Fruit fly (Drosophila melanogaster): ENCODE data around the gene Mur18B.

The Mur18B gene

DNA sequence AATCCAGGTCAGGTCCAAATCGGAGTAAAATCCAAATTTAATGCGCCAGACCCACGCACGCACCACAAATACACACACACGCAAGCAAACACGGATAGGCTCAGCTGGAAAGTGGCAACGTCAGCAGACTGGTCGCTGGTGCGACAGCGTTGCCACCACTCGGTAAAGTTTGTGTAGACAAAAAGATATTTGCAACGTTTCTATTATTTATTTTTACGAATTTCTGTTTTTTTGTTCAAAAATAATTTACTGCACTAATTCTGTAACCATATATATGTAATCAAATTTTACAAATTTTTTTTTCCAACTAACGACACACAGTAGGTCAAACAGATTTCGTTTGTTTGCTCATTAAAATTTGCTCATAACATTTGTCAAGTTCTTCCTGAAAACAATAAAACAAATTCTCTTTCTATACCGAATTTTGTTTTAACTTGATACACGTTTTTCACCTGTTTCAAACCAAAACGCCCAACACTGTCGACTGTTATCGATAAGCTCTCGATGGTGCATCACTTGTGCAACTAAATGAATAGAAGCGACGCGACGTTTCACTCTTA is 33.3 kb upstream of the Mur18B start, which contains the start of the genes CG7556 and CG7453 (continued):
- peak; percentile 56 for TF ChIP-seq CG33213 (GFP tag; optimal IDR thresholded peaks at IDR 0.05)
- TF ChIP-seq Xbp1 (GFP tag; optimal IDR thresholded peaks at IDR 0.05) = peak; percentile 84
- 0 out of 2 replicates have a peak, but pooled peaks have one; percentile 17 for TF ChIP-seq wdn (GFP tag; IDR thresholded peaks at IDR 0.05)
- TF ChIP-seq gem (tag; optimal IDR thresholded peaks at IDR 0.05) = peak; percentile 86
- TF ChIP-seq Atf-2 (GFP tag; optimal IDR thresholded peaks at IDR 0.05) = peak; percentile 72
- TF ChIP-seq Oli (tag; optimal IDR thresholded peaks at IDR 0.05) = peak; percentile 69
- TF ChIP-seq CG9727 (GFP tag; optimal IDR thresholded peaks at IDR 0.05) = peak; percentile 78
- TF ChIP-seq ind (GFP tag; optimal IDR thresholded peaks at IDR 0.05) = peak; percentile 78
- peak; percentile 73 for TF ChIP-seq CG16863 (GFP tag; optimal IDR thresholded peaks at IDR 0.05)
- TF ChIP-seq CG7987 (GFP tag; optimal IDR thresholded peaks at IDR 0.05) = no peak
- peak; percentile 32 for TF ChIP-seq CG7928 (GFP tag; optimal IDR thresholded peaks at IDR 0.05)
- no peak for TF ChIP-seq sqz (GFP tag; optimal IDR thresholded peaks at IDR 0.05)
- no peak for TF ChIP-seq bigmax (GFP tag; optimal IDR thresholded peaks at IDR 0.05)
- 0 out of 3 replicates have a peak, but pooled peaks have one; percentile 29 for TF ChIP-seq so (GFP tag; IDR thresholded peaks at IDR 0.05)
- peak; percentile 65 for TF ChIP-seq CG16815 (GFP tag; optimal IDR thresholded peaks at IDR 0.05)
- TF ChIP-seq abd-A (tag; optimal IDR thresholded peaks at IDR 0.05) = no peak
- TF ChIP-seq Hr39 (optimal IDR thresholded peaks at IDR 0.05) = no peak
- TF ChIP-seq jing (GFP tag; optimal IDR thresholded peaks at IDR 0.05) = peak; percentile 32
- TF ChIP-seq CG10979 (tag; optimal IDR thresholded peaks at IDR 0.05) = peak; percentile 66
- TF ChIP-seq CG2129 (GFP tag; IDR thresholded peaks at IDR 0.05; ENCODE audit: partially characterized antibody) = no peak
- no peak for TF ChIP-seq CG15073 (GFP tag; optimal IDR thresholded peaks at IDR 0.05)
- peak; percentile 72 for TF ChIP-seq CG10654 (GFP tag; optimal IDR thresholded peaks at IDR 0.05)
- peak; percentile 53 for TF ChIP-seq CG1529 (GFP tag; optimal IDR thresholded peaks at IDR 0.05)
- TF ChIP-seq ssp (GFP tag; IDR thresholded peaks at IDR 0.05) = peak; percentile 46
- no peak for TF ChIP-seq zen2 (GFP tag; IDR thresholded peaks at IDR 0.05; ENCODE audit: partially characterized antibody)
- peak in 1 of 2 experiments; percentile 51 for TF ChIP-seq Eip74EF (GFP tag; optimal IDR thresholded peaks at IDR 0.05)
- TF ChIP-seq Chrac-16 (GFP tag; optimal IDR thresholded peaks at IDR 0.05) = peak; percentile 82
- peak; percentile 60 for TF ChIP-seq tgo (GFP tag; IDR thresholded peaks at IDR 0.05)
- peak; percentile 79 for TF ChIP-seq CG4424 (GFP tag; optimal IDR thresholded peaks at IDR 0.05)
- peak; percentile 82 for TF ChIP-seq tx (GFP tag; optimal IDR thresholded peaks at IDR 0.05)
- peak; percentile 78 for TF ChIP-seq Hsf (GFP tag; optimal IDR thresholded peaks at IDR 0.05)
- TF ChIP-seq NFAT (GFP tag; IDR thresholded peaks at IDR 0.05) = 0 out of 2 replicates have a peak, but pooled peaks have one; percentile 3
- peak; percentile 51 for TF ChIP-seq CG10366 (GFP tag; IDR thresholded peaks at IDR 0.05)
- TF ChIP-seq mam (GFP tag; optimal IDR thresholded peaks at IDR 0.05) = peak; percentile 79
- peak; percentile 71 for TF ChIP-seq Hmr (GFP tag; optimal IDR thresholded peaks at IDR 0.05)
- peak; percentile 67 for TF ChIP-seq Xrp1 (GFP tag; IDR thresholded peaks at IDR 0.05)
- peak; percentile 29 for TF ChIP-seq CG2875 (GFP tag; optimal IDR thresholded peaks at IDR 0.05)
- TF ChIP-seq prd (optimal IDR thresholded peaks at IDR 0.05) = no peak
- peak; percentile 71 for TF ChIP-seq prd (GFP tag; IDR thresholded peaks at IDR 0.05)
- TF ChIP-seq Sox102F (GFP tag; optimal IDR thresholded peaks at IDR 0.05) = peak; percentile 71
- no peak for TF ChIP-seq Dll (GFP tag; IDR thresholded peaks at IDR 0.05; ENCODE audit: partially characterized antibody)
- TF ChIP-seq Fer1 (GFP tag; optimal IDR thresholded peaks at IDR 0.05) = peak; percentile 71
- TF ChIP-seq zf30C (GFP tag; optimal IDR thresholded peaks at IDR 0.05) = peak; percentile 64
- TF ChIP-seq knrl (GFP tag; IDR thresholded peaks at IDR 0.05; ENCODE audit: partially characterized antibody) = no peak
- no peak for TF ChIP-seq Neu2 (GFP tag; optimal IDR thresholded peaks at IDR 0.05; ENCODE audit: borderline replicate concordance)
- no peak for TF ChIP-seq CG4282 (GFP tag; optimal IDR thresholded peaks at IDR 0.05)
- peak; percentile 83 for TF ChIP-seq CoRest (tag; optimal IDR thresholded peaks at IDR 0.05)
- no peak for TF ChIP-seq CG7963 (GFP tag; IDR thresholded peaks at IDR 0.05; ENCODE audit: partially characterized antibody)
- peak; percentile 71 for TF ChIP-seq ems (GFP tag; optimal IDR thresholded peaks at IDR 0.05)
- no peak for TF ChIP-seq CG17612 (GFP tag; IDR thresholded peaks at IDR 0.05)
